Fruit fly (Drosophila melanogaster): Measurements from ENCODE around the gene bond.
A peak's percentile ranks its signal among the peaks of the same experiment; 100 is the strongest.

The bond gene

DNA sequence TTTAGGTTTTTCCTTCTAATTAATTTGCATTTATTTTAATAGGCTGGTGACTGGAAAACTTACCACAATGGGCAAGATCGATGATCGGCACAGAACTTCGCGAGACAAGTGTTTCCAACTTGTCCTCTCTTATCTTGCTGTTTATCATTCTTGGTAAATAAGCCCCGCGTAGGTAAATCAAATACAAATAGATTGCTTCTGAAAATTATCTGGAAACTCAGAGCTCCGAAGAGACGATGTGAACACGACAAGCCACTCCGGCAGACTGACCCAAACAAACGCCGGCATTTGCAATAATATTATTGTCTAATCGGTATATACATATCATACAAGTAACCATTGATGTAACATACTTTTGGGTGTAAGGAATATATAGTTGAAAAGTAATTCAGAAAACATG, 20.2 kb upstream of the bond start, which contains the start of gene CG33099 (continued):
- TF ChIP-seq cwo (GFP tag; optimal IDR thresholded peaks at IDR 0.05) (no peak), Dll (GFP tag; IDR thresholded peaks at IDR 0.05; ENCODE audit: partially characterized antibody) (no peak), HLHmδ (GFP tag; optimal IDR thresholded peaks at IDR 0.05) (no peak), CG15011 (GFP tag; optimal IDR thresholded peaks at IDR 0.05) (peak; percentile 45), GATAe (GFP tag; conservative IDR thresholded peaks at IDR 0.05) (peak; percentile 64; the same call in 1 of the 2 replicates), scrt (GFP tag; optimal IDR thresholded peaks at IDR 0.05) (peak; percentile 32), Dip3 (GFP tag; optimal IDR thresholded peaks at IDR 0.05) (no peak), NK7.1 (GFP tag; optimal IDR thresholded peaks at IDR 0.05) (peak; percentile 1), sc (optimal IDR thresholded peaks at IDR 0.05) (no peak), sc (GFP tag; optimal IDR thresholded peaks at IDR 0.05) (no peak), ham (GFP tag; IDR thresholded peaks at IDR 0.05) (no peak), CG7786 (GFP tag; optimal IDR thresholded peaks at IDR 0.05) (no peak), CG16863 (GFP tag; optimal IDR thresholded peaks at IDR 0.05) (no peak), abd-A (tag; optimal IDR thresholded peaks at IDR 0.05) (no peak), stwl (tag; optimal IDR thresholded peaks at IDR 0.05) (peak; percentile 0), CG31224 (GFP tag; IDR thresholded peaks at IDR 0.05) (no peak), crc (GFP tag; optimal IDR thresholded peaks at IDR 0.05) (no peak), Awh (GFP tag; IDR thresholded peaks at IDR 0.05) (0 out of 2 replicates have a peak, but pooled peaks have one; percentile 40), Bgb (GFP tag; IDR thresholded peaks at IDR 0.05; ENCODE audit: partially characterized antibody) (peak; percentile 45; the same call in 1 of the 2 replicates), CG14441 (GFP tag; IDR thresholded peaks at IDR 0.05) (no peak), CG13287 (GFP tag; IDR thresholded peaks at IDR 0.05; ENCODE audit: partially characterized antibody) (no peak), CG30403 (GFP tag; optimal IDR thresholded peaks at IDR 0.05) (no peak), her (GFP tag; optimal IDR thresholded peaks at IDR 0.05) (peak; percentile 11), CTCF (GFP tag; optimal IDR thresholded peaks at IDR 0.05) (peak; percentile 7), CG43689 (GFP tag; IDR thresholded peaks at IDR 0.05) (no peak), dimm (GFP tag; IDR thresholded peaks at IDR 0.05) (no peak), row (GFP tag; IDR thresholded peaks at IDR 0.05) (no peak), CG13894 (tag; optimal IDR thresholded peaks at IDR 0.05) (peak; percentile 23), twi (tag; optimal IDR thresholded peaks at IDR 0.05) (no peak), Ptx1 (GFP tag; IDR thresholded peaks at IDR 0.05) (no peak), BEAF-32 (GFP tag; optimal IDR thresholded peaks at IDR 0.05) (no peak), CG4820 (GFP tag; optimal IDR thresholded peaks at IDR 0.05) (no peak), Hr3 (GFP tag; optimal IDR thresholded peaks at IDR 0.05) (no peak), CkIIα-i1 (GFP tag; IDR thresholded peaks at IDR 0.05) (no peak), tap (tag; optimal IDR thresholded peaks at IDR 0.05) (peak; percentile 4), sob (GFP tag; IDR thresholded peaks at IDR 0.05) (peak; percentile 29; the same call in 1 of the 2 replicates), cas (GFP tag; IDR thresholded peaks at IDR 0.05) (no peak), Max (GFP tag; optimal IDR thresholded peaks at IDR 0.05) (no peak), nerfin-1 (tag; optimal IDR thresholded peaks at IDR 0.05) (no peak), CG13296 (GFP tag; optimal IDR thresholded peaks at IDR 0.05) (peak; percentile 72), CG10366 (GFP tag; IDR thresholded peaks at IDR 0.05) (no peak), klu (GFP tag; IDR thresholded peaks at IDR 0.05) (no peak), eyg (GFP tag; optimal IDR thresholded peaks at IDR 0.05) (no peak), chm (GFP tag; IDR thresholded peaks at IDR 0.05) (0 out of 2 replicates have a peak, but pooled peaks have one; percentile 29), prd (optimal IDR thresholded peaks at IDR 0.05) (no peak), prd (GFP tag; IDR thresholded peaks at IDR 0.05) (peak; percentile 22; the same call in 1 of the 3 replicates), CG7987 (GFP tag; optimal IDR thresholded peaks at IDR 0.05) (peak; percentile 72), CG5953 (GFP tag; IDR thresholded peaks at IDR 0.05) (peak; percentile 14; the same call in 1 of the 2 replicates), dati (GFP tag; IDR thresholded peaks at IDR 0.05) (no peak), eve (GFP tag; optimal IDR thresholded peaks at IDR 0.05) (no peak), CG10654 (GFP tag; optimal IDR thresholded peaks at IDR 0.05) (no peak), BtbVII (GFP tag; optimal IDR thresholded peaks at IDR 0.05) (peak; percentile 19), CG12942 (GFP tag; optimal IDR thresholded peaks at IDR 0.05) (no peak)

Data from whole organism, embryonic.